Fruit fly (Drosophila melanogaster): ENCODE data around the gene strat.

strat gene

dm6 chr2L:8319858-8320525, at the start of gene strat, which contains the start of gene mtsh:
Gene strat (plus strand): TSS chr2L:8320328.
Gene mtsh (minus strand): TSS chr2L:8319908.
- TF ChIP-seq CG1024 (GFP tag; IDR thresholded peaks at IDR 0.05) (no peak), Mrtf (GFP tag; IDR thresholded peaks at IDR 0.05) (no peak), shn (GFP tag; optimal IDR thresholded peaks at IDR 0.05) (no peak), CG12104 (GFP tag; optimal IDR thresholded peaks at IDR 0.05) (peak; percentile 68), mam (GFP tag; optimal IDR thresholded peaks at IDR 0.05) (peak; percentile 59), pnt (GFP tag; optimal IDR thresholded peaks at IDR 0.05) (no peak), kni (GFP tag; optimal IDR thresholded peaks at IDR 0.05) (peak; percentile 45), Sox100B (GFP tag; optimal IDR thresholded peaks at IDR 0.05) (peak; percentile 62), ftz-f1 (GFP tag; optimal IDR thresholded peaks at IDR 0.05) (no peak), ranshi (GFP tag; IDR thresholded peaks at IDR 0.05) (peak; percentile 48; the same call in 1 of the 2 replicates), Med (GFP tag) (peak; percentile 95), dan (GFP tag; IDR thresholded peaks at IDR 0.05) (no peak), CG10959 (GFP tag; IDR thresholded peaks at IDR 0.05) (no peak), schlank (tag; optimal IDR thresholded peaks at IDR 0.05) (peak; percentile 38), vfl (GFP tag; optimal IDR thresholded peaks at IDR 0.05) (peak; percentile 38), bigmax (GFP tag; optimal IDR thresholded peaks at IDR 0.05) (peak; percentile 7), kah (GFP tag; optimal IDR thresholded peaks at IDR 0.05) (peak; percentile 26), ewg (GFP tag; optimal IDR thresholded peaks at IDR 0.05) (peak; percentile 7), CG11695 (GFP tag; IDR thresholded peaks at IDR 0.05) (no peak), Awh (GFP tag; IDR thresholded peaks at IDR 0.05) (peak; percentile 44; the same call in 1 of the 2 replicates), CG5953 (GFP tag; IDR thresholded peaks at IDR 0.05) (no peak), Fer3 (tag; optimal IDR thresholded peaks at IDR 0.05) (peak; percentile 73), CG1603 (tag; optimal IDR thresholded peaks at IDR 0.05) (peak; percentile 74), lola (GFP tag; optimal IDR thresholded peaks at IDR 0.05) (peak in 1 of 3 experiments; percentile 19), CG12155 (GFP tag; optimal IDR thresholded peaks at IDR 0.05) (peak; percentile 42), CG2875 (GFP tag; optimal IDR thresholded peaks at IDR 0.05) (peak; percentile 6), Meics (GFP tag; optimal IDR thresholded peaks at IDR 0.05) (peak; percentile 81), CG11696 (GFP tag; IDR thresholded peaks at IDR 0.05) (0 out of 2 replicates have a peak, but pooled peaks have one; percentile 37), CG4707 (GFP tag; optimal IDR thresholded peaks at IDR 0.05) (peak; percentile 49), CG5180 (GFP tag; optimal IDR thresholded peaks at IDR 0.05) (peak; percentile 9), dmrt11E (tag; optimal IDR thresholded peaks at IDR 0.05) (peak; percentile 19), HHEX (GFP tag; optimal IDR thresholded peaks at IDR 0.05) (peak; percentile 65), hkb (optimal IDR thresholded peaks at IDR 0.05) (no peak), hkb (GFP tag; IDR thresholded peaks at IDR 0.05) (peak; percentile 37), Eip74EF (GFP tag; optimal IDR thresholded peaks at IDR 0.05) (peak in 1 of 2 experiments; percentile 1), tna (GFP tag; IDR thresholded peaks at IDR 0.05; ENCODE audit: partially characterized antibody) (peak; percentile 7; the same call in 1 of the 2 replicates), CG7271 (tag; optimal IDR thresholded peaks at IDR 0.05) (peak; percentile 86), Chrac-16 (GFP tag; optimal IDR thresholded peaks at IDR 0.05) (no peak), fu2 (GFP tag; optimal IDR thresholded peaks at IDR 0.05) (no peak), fd96Cb (tag; optimal IDR thresholded peaks at IDR 0.05) (no peak), CG12236 (GFP tag; optimal IDR thresholded peaks at IDR 0.05) (peak; percentile 34), Deaf1 (tag; optimal IDR thresholded peaks at IDR 0.05) (no peak), CG13775 (GFP tag; optimal IDR thresholded peaks at IDR 0.05) (peak; percentile 61), CG1602 (GFP tag; optimal IDR thresholded peaks at IDR 0.05) (no peak), Opbp (GFP tag; IDR thresholded peaks at IDR 0.05; ENCODE audit: partially characterized antibody) (peak; percentile 57; the same call in 1 of the 3 replicates), tap (tag; optimal IDR thresholded peaks at IDR 0.05) (peak; percentile 21), stwl (tag; optimal IDR thresholded peaks at IDR 0.05) (peak; percentile 96), ttk (GFP tag; IDR thresholded peaks at IDR 0.05) (no peak), rib (GFP tag; IDR thresholded peaks at IDR 0.05) (no peak)

Data from whole organism, embryonic.